Fruit fly (Drosophila melanogaster) whole organism, embryonic: ENCODE data around the gene ebd2.

ENCODE experiments used
- Abd-B ChIP-seq: fragments of 200-800 bp; sonication (Bioruptor generic); optimal IDR thresholded peaks from 2 replicates; lab custom pipeline; 2018; ENCODE audit warnings: missing biosample characterization, mild to moderate bottlenecking, missing genetic modification characterization, moderate library complexity
- CG10274 ChIP-seq: fragments of 200-800 bp; sonication (Bioruptor generic); optimal IDR thresholded peaks from 3 replicates; lab custom pipeline; 2017; ENCODE audit warnings: missing biosample characterization, mild to moderate bottlenecking, missing genetic modification characterization
- CG12219 ChIP-seq: fragments of 200-800 bp; sonication (Bioruptor generic); optimal IDR thresholded peaks from 3 replicates; lab custom pipeline; 2018; ENCODE audit warnings: missing biosample characterization, mild to moderate bottlenecking, missing genetic modification characterization
- CG12659 ChIP-seq: fragments of 200-800 bp; sonication (Bioruptor generic); optimal IDR thresholded peaks from 3 replicates; lab custom pipeline; 2017; ENCODE audit warnings: mild to moderate bottlenecking, missing biosample characterization, missing genetic modification reagents, missing genetic modification characterization
- CG12769 ChIP-seq: fragments of 200-800 bp; sonication (Bioruptor generic); optimal IDR thresholded peaks from 2 replicates; lab custom pipeline; 2019; ENCODE audit warnings: missing biosample characterization, mild to moderate bottlenecking, missing genetic modification characterization, moderate library complexity
- CG14965 ChIP-seq: fragments of 200-800 bp; sonication (Bioruptor generic); optimal IDR thresholded peaks from 2 replicates; lab custom pipeline; 2016; ENCODE audit warnings: missing biosample characterization, missing genetic modification characterization, borderline replicate concordance
- CG16863 ChIP-seq: fragments of 200-800 bp; sonication (Bioruptor generic); optimal IDR thresholded peaks from 3 replicates; lab custom pipeline; 2016; ENCODE audit warnings: missing biosample characterization, missing genetic modification characterization
- CG17568 ChIP-seq: fragments of 200-800 bp; sonication (Bioruptor generic); optimal IDR thresholded peaks from 2 replicates; lab custom pipeline; 2018; ENCODE audit warnings: missing biosample characterization, mild to moderate bottlenecking, missing genetic modification characterization, moderate library complexity
- CG3163 ChIP-seq: fragments of 200-800 bp; sonication (Bioruptor generic); optimal IDR thresholded peaks from 3 replicates; lab custom pipeline; 2016; ENCODE audit warnings: missing biosample characterization, missing genetic modification characterization
- CG3995 ChIP-seq: fragments of 200-800 bp; sonication (Bioruptor generic); optimal IDR thresholded peaks from 3 replicates; lab custom pipeline; 2016; ENCODE audit warnings: missing biosample characterization, missing genetic modification characterization
- CG42726 ChIP-seq: fragments of 200-800 bp; sonication (Bioruptor generic); IDR thresholded peaks from 2 replicates; pipeline ENCODE4 v1.3.6; 2022; ENCODE audit warnings: missing biosample characterization, missing genetic modification characterization; ENCODE audit not compliant: partially characterized antibody
- CG7357 ChIP-seq: fragments of 200-800 bp; sonication (Bioruptor generic); IDR thresholded peaks from 3 replicates; pipeline ENCODE4 v1.3.6; 2022; ENCODE audit warnings: missing biosample characterization, missing genetic modification characterization
- CG8359 ChIP-seq: fragments of 200-800 bp; sonication (Bioruptor generic); optimal IDR thresholded peaks from 2 replicates; lab custom pipeline; 2017; ENCODE audit warnings: missing biosample characterization, mild to moderate bottlenecking, missing genetic modification characterization, borderline replicate concordance
- CG9609 ChIP-seq: fragments of 200-800 bp; sonication (Bioruptor generic); optimal IDR thresholded peaks from 3 replicates; lab custom pipeline; 2016; ENCODE audit warnings: missing biosample characterization, missing genetic modification characterization
- CG9817 ChIP-seq: fragments of 200-800 bp; sonication (Bioruptor generic); optimal IDR thresholded peaks from 2 replicates; lab custom pipeline; 2018; ENCODE audit warnings: missing biosample characterization, mild to moderate bottlenecking, missing genetic modification characterization, moderate library complexity
- CoRest ChIP-seq: fragments of 200-800 bp; sonication (Bioruptor generic); optimal IDR thresholded peaks from 3 replicates; lab custom pipeline; 2018; ENCODE audit warnings: missing biosample characterization, mild to moderate bottlenecking, missing genetic modification characterization, moderate library complexity
- D19A ChIP-seq: fragments of 200-800 bp; optimal IDR thresholded peaks from 3 replicates; lab custom pipeline; 2019; ENCODE audit warnings: missing biosample characterization, mild to moderate bottlenecking, missing genetic modification characterization, moderate library complexity
- Dbx ChIP-seq: fragments of 200-800 bp; sonication (Bioruptor generic); IDR thresholded peaks from 3 replicates; pipeline ENCODE4 v1.3.6; 2022; ENCODE audit warnings: missing biosample characterization, missing genetic modification characterization
- Dip3 ChIP-seq: fragments of 200-800 bp; sonication (Bioruptor generic); optimal IDR thresholded peaks from 3 replicates; lab custom pipeline; 2016; ENCODE audit warnings: missing biosample characterization, missing genetic modification characterization
- Elba2 ChIP-seq: fragments of 200-800 bp; sonication (Bioruptor generic); optimal IDR thresholded peaks from 3 replicates; lab custom pipeline; 2016; ENCODE audit warnings: missing biosample characterization, missing genetic modification characterization
- GATAe ChIP-seq: fragments of 200-800 bp; sonication (Bioruptor generic); conservative IDR thresholded peaks from 2 replicates; pipeline ENCODE4 v1.3.6; 2022; ENCODE audit warnings: missing biosample characterization, missing genetic modification characterization
- HLHmδ ChIP-seq: fragments of 200-800 bp; sonication (Bioruptor generic); optimal IDR thresholded peaks from 2 replicates; lab custom pipeline; 2018; ENCODE audit warnings: missing biosample characterization, mild to moderate bottlenecking, missing genetic modification characterization, moderate library complexity
- Hand ChIP-seq: fragments of 200-800 bp; sonication (Bioruptor generic); optimal IDR thresholded peaks from 2 replicates; lab custom pipeline; 2017; ENCODE audit warnings: mild to moderate bottlenecking, missing biosample characterization, missing genetic modification reagents, missing genetic modification characterization
- Hey ChIP-seq: fragments of 200-800 bp; sonication (Bioruptor generic); optimal IDR thresholded peaks from 3 replicates; lab custom pipeline; 2018; ENCODE audit warnings: missing biosample characterization, mild to moderate bottlenecking, missing genetic modification characterization
- MESR4 ChIP-seq: fragments of 200-800 bp; sonication (Bioruptor generic); optimal IDR thresholded peaks from 2 replicates; lab custom pipeline; 2018; ENCODE audit warnings: missing biosample characterization, mild to moderate bottlenecking, missing genetic modification characterization, moderate library complexity
- Mad ChIP-seq: fragments of 200-800 bp; sonication (Bioruptor generic); optimal IDR thresholded peaks from 2 replicates; lab custom pipeline; 2016; ENCODE audit warnings: missing biosample characterization, missing genetic modification characterization
- NC2α ChIP-seq: fragments of 200-800 bp; sonication (Bioruptor generic); optimal IDR thresholded peaks from 2 replicates; lab custom pipeline; 2016; ENCODE audit warnings: missing biosample characterization, missing genetic modification characterization
- NC2β ChIP-seq: fragments of 200-800 bp; sonication (Bioruptor generic); optimal IDR thresholded peaks from 2 replicates; lab custom pipeline; 2016; ENCODE audit warnings: missing biosample characterization, missing genetic modification characterization
- Oli ChIP-seq: fragments of 200-800 bp; sonication (Bioruptor generic); optimal IDR thresholded peaks from 2 replicates; lab custom pipeline; 2018; ENCODE audit warnings: missing biosample characterization, mild to moderate bottlenecking, missing genetic modification characterization, moderate library complexity
- Ravus ChIP-seq: fragments of 200-800 bp; sonication (Bioruptor generic); IDR thresholded peaks from 2 replicates; pipeline ENCODE4 v1.3.6; 2022; ENCODE audit warnings: missing biosample characterization, missing genetic modification characterization
- Taf1 ChIP-seq: fragments of 200-800 bp; sonication (Bioruptor generic); IDR thresholded peaks from 2 replicates; pipeline ENCODE4 v1.3.6; 2022; ENCODE audit warnings: missing biosample characterization, missing genetic modification characterization
- Xbp1 ChIP-seq: fragments of 200-800 bp; sonication (Bioruptor generic); optimal IDR thresholded peaks from 3 replicates; lab custom pipeline; 2016; ENCODE audit warnings: missing biosample characterization, mild to moderate bottlenecking, missing genetic modification characterization
- caup ChIP-seq: fragments of 200-800 bp; sonication (Bioruptor generic); optimal IDR thresholded peaks from 3 replicates; lab custom pipeline; 2017; ENCODE audit warnings: missing biosample characterization, mild to moderate bottlenecking, missing genetic modification characterization, moderate library complexity; ENCODE audit not compliant: severe bottlenecking
- chinmo ChIP-seq: fragments of 200-800 bp; sonication (Bioruptor generic); IDR thresholded peaks from 4 replicates; pipeline ENCODE4 v1.3.6; 2022; ENCODE audit warnings: missing biosample characterization, missing genetic modification characterization; ENCODE audit not compliant: partially characterized antibody
- en ChIP-seq: fragments of 200-800 bp; sonication (Bioruptor generic); optimal IDR thresholded peaks from 2 replicates; lab custom pipeline; 2016; ENCODE audit warnings: missing biosample characterization, missing genetic modification characterization
- eve ChIP-seq, 2 experiments: fragments of >200 bp; optimal IDR thresholded peaks; 2 replicates each; lab custom pipeline; 2017; ENCODE audit warnings: missing biosample characterization in 2 of 2, missing genetic modification characterization in 2 of 2
- fd3F ChIP-seq: fragments of 200-800 bp; sonication (Bioruptor generic); optimal IDR thresholded peaks from 2 replicates; lab custom pipeline; 2018; ENCODE audit warnings: missing biosample characterization, mild to moderate bottlenecking, missing genetic modification characterization, moderate library complexity
- fd96Cb ChIP-seq: fragments of 200-800 bp; sonication (Bioruptor generic); optimal IDR thresholded peaks from 2 replicates; lab custom pipeline; 2018; ENCODE audit warnings: missing biosample characterization, mild to moderate bottlenecking, missing genetic modification characterization, moderate library complexity
- fu2 ChIP-seq: fragments of 200-800 bp; sonication (Bioruptor generic); optimal IDR thresholded peaks from 2 replicates; lab custom pipeline; 2016; ENCODE audit warnings: missing biosample characterization, missing genetic modification characterization
- grau ChIP-seq: fragments of 200-800 bp; optimal IDR thresholded peaks from 3 replicates; lab custom pipeline; 2019; ENCODE audit warnings: missing biosample characterization, mild to moderate bottlenecking, missing genetic modification characterization, moderate library complexity
- ken ChIP-seq: fragments of 200-800 bp; sonication (Bioruptor generic); IDR thresholded peaks from 3 replicates; pipeline ENCODE4 v1.3.6; 2022; ENCODE audit warnings: missing biosample characterization, missing genetic modification characterization
- knrl ChIP-seq: fragments of 200-800 bp; sonication (Bioruptor generic); IDR thresholded peaks from 3 replicates; pipeline ENCODE4 v1.3.6; 2022; ENCODE audit warnings: missing biosample characterization, missing genetic modification characterization; ENCODE audit not compliant: partially characterized antibody
- lmd ChIP-seq: fragments of 200-800 bp; sonication (Bioruptor generic); IDR thresholded peaks from 2 replicates; pipeline ENCODE4 v1.3.6; 2022; ENCODE audit warnings: missing biosample characterization, missing genetic modification characterization
- nerfin-2 ChIP-seq: fragments of 200-800 bp; sonication (Bioruptor generic); IDR thresholded peaks from 2 replicates; pipeline ENCODE4 v1.3.6; 2022; ENCODE audit warnings: missing biosample characterization, missing genetic modification characterization; ENCODE audit not compliant: partially characterized antibody
- pb ChIP-seq: fragments of 200-800 bp; sonication (Bioruptor generic); optimal IDR thresholded peaks from 3 replicates; lab custom pipeline; 2016; ENCODE audit warnings: missing biosample characterization, missing genetic modification characterization
- ro ChIP-seq: fragments of 200-800 bp; sonication (Bioruptor generic); IDR thresholded peaks from 2 replicates; pipeline ENCODE4 v1.3.6; 2022; ENCODE audit warnings: missing biosample characterization, missing genetic modification characterization
- sug ChIP-seq: fragments of 200-800 bp; optimal IDR thresholded peaks from 2 replicates; lab custom pipeline; 2019; ENCODE audit warnings: missing biosample characterization, mild to moderate bottlenecking, missing genetic modification characterization, moderate library complexity
- usp ChIP-seq: fragments of >200 bp; optimal IDR thresholded peaks from 2 replicates; lab custom pipeline; 2017; ENCODE audit warnings: missing biosample characterization, missing genetic modification characterization
- wdn ChIP-seq: fragments of 200-800 bp; sonication (Bioruptor generic); IDR thresholded peaks from 2 replicates; pipeline ENCODE4 v1.3.6; 2022; ENCODE audit warnings: missing biosample characterization, missing genetic modification characterization
- zfh1 ChIP-seq: fragments of 200-800 bp; sonication (Bioruptor generic); IDR thresholded peaks from 3 replicates; pipeline ENCODE4 v1.3.6; 2022; ENCODE audit warnings: missing biosample characterization, missing genetic modification characterization

The ebd2 gene

dm6 chr3L:21382158-21382610, 33.1 kb upstream of the ebd2 start, which contains the start of gene rgn (continued):
- TF ChIP-seq sug (peak; percentile 53), Taf1 (GFP tag; lab: Robert Waterston, UW) (peak; percentile 78), CG17568 (peak; percentile 13), chinmo (peak; percentile 87), CG9609 (GFP tag; lab: Kevin White, UChicago) (peak; percentile 70), ken (GFP tag; lab: Robert Waterston, UW) (peak; percentile 41; the same call in 1 of the 3 replicates), CG12659 (GFP tag; lab: Kevin White, UChicago) (peak; percentile 87), Xbp1 (GFP tag; lab: Kevin White, UChicago) (peak; percentile 78), CG9817 (tag; lab: Kevin White, UChicago) (peak; percentile 73), CG8359 (GFP tag; lab: Kevin White, UChicago) (no peak), GATAe (GFP tag; lab: Robert Waterston, UW) (peak; percentile 43; the same call in 1 of the 2 replicates), CG14965 (GFP tag; lab: Kevin White, UChicago) (no peak), NC2β (no peak), Abd-B (peak; percentile 69), grau (tag; lab: Kevin White, UChicago) (peak; percentile 85), CG10274 (peak; percentile 23), nerfin-2 (GFP tag; lab: Robert Waterston, UW) (no peak), CG7357 (GFP tag; lab: Robert Waterston, UW) (peak; percentile 52; the same call in 1 of the 3 replicates), CG3163 (peak; percentile 87), ro (GFP tag; lab: Robert Waterston, UW) (peak; percentile 26; the same call in 1 of the 2 replicates), Dip3 (GFP tag; lab: Kevin White, UChicago) (peak; percentile 33), fd3F (GFP tag; lab: Kevin White, UChicago) (peak; percentile 81), lmd (GFP tag; lab: Robert Waterston, UW) (peak; percentile 77; the same call in 1 of the 2 replicates), Oli (tag; lab: Kevin White, UChicago) (peak; percentile 77), MESR4 (GFP tag; lab: Kevin White, UChicago) (no peak), en (GFP tag; lab: Kevin White, UChicago) (no peak), pb (peak; percentile 60), CG42726 (GFP tag; lab: Robert Waterston, UW) (peak; percentile 37; the same call in 1 of the 2 replicates), Elba2 (no peak), NC2α (GFP tag; lab: Kevin White, UChicago) (no peak), CG3995 (GFP tag; lab: Kevin White, UChicago) (no peak), HLHmδ (GFP tag; lab: Kevin White, UChicago) (no peak), CoRest (tag; lab: Kevin White, UChicago) (peak; percentile 84), zfh1 (GFP tag; lab: Robert Waterston, UW) (0 out of 3 replicates have a peak, but pooled peaks have one; percentile 14), eve (GFP tag; optimal IDR thresholded peaks at IDR 0.05; lab: Kevin White, UChicago) (no peak), CG12769 (peak; percentile 67), wdn (GFP tag; lab: Robert Waterston, UW) (peak; percentile 63), Hey (tag; lab: Kevin White, UChicago) (no peak), Mad (GFP tag; lab: Kevin White, UChicago) (no peak), Hand (GFP tag; lab: Kevin White, UChicago) (peak; percentile 80), D19A (tag; lab: Kevin White, UChicago) (peak; percentile 58), knrl (GFP tag; lab: Robert Waterston, UW) (no peak), Ravus (GFP tag; lab: Robert Waterston, UW) (no peak; the same call in none of the 2 replicates), CG16863 (GFP tag; lab: Kevin White, UChicago) (peak; percentile 6), fd96Cb (tag; lab: Kevin White, UChicago) (peak; percentile 64), CG12219 (GFP tag; lab: Kevin White, UChicago) (peak; percentile 37), usp (GFP tag; lab: Kevin White, UChicago) (no peak), fu2 (GFP tag; lab: Kevin White, UChicago) (peak; percentile 52), Dbx (GFP tag; lab: Robert Waterston, UW) (peak; percentile 85), caup (peak; percentile 91)
